Fruit fly (Drosophila melanogaster) whole organism, adult: ENCODE results near the gene Rtnl1.

ENCODE experiments used
- CG14711 ChIP-seq: fragments of 200-800 bp; sonication (Bioruptor generic); optimal IDR thresholded peaks from 2 replicates; lab custom pipeline; 2018; ENCODE audit warnings: missing biosample characterization, mild to moderate bottlenecking, missing genetic modification characterization, moderate library complexity
- Crg-1 ChIP-seq: fragments of 200-800 bp; sonication (Bioruptor generic); optimal IDR thresholded peaks from 2 replicates; lab custom pipeline; 2016; ENCODE audit warnings: missing biosample characterization, missing genetic modification characterization
- ovo ChIP-seq: fragments of 200-800 bp; sonication (Bioruptor generic); optimal IDR thresholded peaks from 2 replicates; lab custom pipeline; 2016; ENCODE audit warnings: missing biosample characterization, missing genetic modification characterization

DNA sequence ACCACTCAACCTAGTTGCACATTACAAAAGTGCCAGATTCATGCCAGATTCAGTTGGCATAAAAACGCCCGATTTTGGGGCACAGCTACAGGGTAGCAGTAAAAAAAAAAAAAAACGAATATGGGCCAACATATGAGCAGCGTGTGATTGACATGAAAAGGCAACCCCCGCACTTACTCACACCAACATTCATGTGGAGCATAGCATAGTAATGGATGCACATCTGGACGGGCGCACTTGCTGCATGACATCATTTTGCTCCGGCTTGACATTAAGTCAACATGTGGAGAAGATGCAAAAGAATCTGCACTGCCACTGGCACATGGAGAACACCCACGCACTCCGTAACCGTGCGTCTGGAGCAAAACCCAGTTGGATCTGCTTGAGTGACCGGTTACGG, 13.1 kb upstream of the Rtnl1 start:
- TF ChIP-seq Crg-1 (GFP tag; lab: Kevin White, UChicago) (no peak), CG14711 (tag; lab: Kevin White, UChicago) (no peak), ovo (GFP tag; lab: Kevin White, UChicago) (no peak)
